Worm (Caenorhabditis elegans): Measurements from ENCODE around the gene snt-2.

ce11 chrIII:793595-793994, at the start of gene snt-2:
- TF ChIP-seq pax-1 (tag; optimal IDR thresholded peaks at IDR 0.05) (peak; percentile 19), lin-11 (tag; optimal IDR thresholded peaks at IDR 0.05) (no peak), rnt-1 (tag; optimal IDR thresholded peaks at IDR 0.05) (no peak), pag-3 (tag; optimal IDR thresholded peaks at IDR 0.05; ENCODE audit: borderline replicate concordance) (no peak)
